Fruit fly (Drosophila melanogaster): Measurements from ENCODE around the gene sty.

sty gene

dm6 chr3L:3384596-3385436 lies 39.9 kb downstream of the sty start:
- TF ChIP-seq Dll (optimal IDR thresholded peaks at IDR 0.05) (no peak), pan (optimal IDR thresholded peaks at IDR 0.05) (peak; percentile 92)

DNA sequence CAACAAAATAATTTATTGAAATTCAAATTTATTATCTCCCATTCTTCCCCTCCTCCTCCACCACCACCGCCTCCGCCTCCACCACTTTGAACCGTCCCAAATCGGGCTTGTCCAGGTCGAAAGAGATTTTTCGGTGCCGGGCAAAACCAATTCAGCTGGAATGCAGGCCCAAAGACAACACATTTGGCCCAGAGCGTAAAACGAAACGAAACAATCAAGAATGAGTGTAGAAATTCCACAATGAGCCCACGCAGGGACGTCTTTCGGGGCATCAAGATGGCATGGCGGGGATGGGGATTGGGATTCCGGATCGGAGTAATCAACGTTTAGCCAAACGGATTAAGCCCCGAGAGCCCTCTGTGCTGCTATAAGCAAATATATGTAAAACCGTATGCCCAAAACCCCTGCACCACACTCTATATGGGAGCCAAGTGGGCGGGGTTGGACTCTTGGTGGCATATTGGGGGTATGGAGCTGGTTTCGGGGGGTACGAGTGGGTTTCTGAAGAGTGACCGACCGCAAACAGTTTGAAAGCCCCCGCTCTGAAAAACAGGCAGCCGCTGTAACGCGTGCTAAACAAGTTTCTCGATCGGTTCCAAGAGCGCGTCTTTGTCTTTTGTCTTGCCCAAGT lies 40.7 kb downstream of the sty start:
- TF ChIP-seq EcR (GFP tag; optimal IDR thresholded peaks at IDR 0.05), result peak in 1 of 2 experiments; percentile 46
- TF ChIP-seq Dll (optimal IDR thresholded peaks at IDR 0.05), result peak; percentile 53
- TF ChIP-seq usp (GFP tag; optimal IDR thresholded peaks at IDR 0.05), result no peak

DNA sequence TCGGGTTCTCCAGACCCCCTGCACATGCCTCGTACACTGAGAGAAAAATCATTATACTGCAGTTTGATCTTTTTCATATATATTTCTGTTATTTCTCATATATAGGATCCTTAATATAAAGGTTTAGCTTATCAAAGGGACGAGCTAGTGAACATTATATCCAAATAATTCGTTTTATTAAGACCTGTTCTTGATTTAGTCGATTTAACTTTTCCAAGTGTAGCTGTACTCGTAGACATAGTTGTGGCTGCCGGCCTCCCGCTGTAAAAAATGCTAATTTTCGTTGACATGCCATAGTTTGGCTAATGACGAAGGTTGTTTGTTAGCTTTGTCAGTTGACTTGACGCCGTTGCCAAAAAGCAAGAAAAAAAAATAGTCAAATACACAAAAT lies 42.3 kb downstream of the sty start:
- TF ChIP-seq Dll (optimal IDR thresholded peaks at IDR 0.05), result no peak
- TF ChIP-seq psq (optimal IDR thresholded peaks at IDR 0.05), result no peak
- no peak for TF ChIP-seq CG8478 (optimal IDR thresholded peaks at IDR 0.05)
- no peak for TF ChIP-seq pan (optimal IDR thresholded peaks at IDR 0.05)
- TF ChIP-seq EcR (GFP tag; optimal IDR thresholded peaks at IDR 0.05), result no peak
- no peak for TF ChIP-seq usp (GFP tag; optimal IDR thresholded peaks at IDR 0.05)

DNA sequence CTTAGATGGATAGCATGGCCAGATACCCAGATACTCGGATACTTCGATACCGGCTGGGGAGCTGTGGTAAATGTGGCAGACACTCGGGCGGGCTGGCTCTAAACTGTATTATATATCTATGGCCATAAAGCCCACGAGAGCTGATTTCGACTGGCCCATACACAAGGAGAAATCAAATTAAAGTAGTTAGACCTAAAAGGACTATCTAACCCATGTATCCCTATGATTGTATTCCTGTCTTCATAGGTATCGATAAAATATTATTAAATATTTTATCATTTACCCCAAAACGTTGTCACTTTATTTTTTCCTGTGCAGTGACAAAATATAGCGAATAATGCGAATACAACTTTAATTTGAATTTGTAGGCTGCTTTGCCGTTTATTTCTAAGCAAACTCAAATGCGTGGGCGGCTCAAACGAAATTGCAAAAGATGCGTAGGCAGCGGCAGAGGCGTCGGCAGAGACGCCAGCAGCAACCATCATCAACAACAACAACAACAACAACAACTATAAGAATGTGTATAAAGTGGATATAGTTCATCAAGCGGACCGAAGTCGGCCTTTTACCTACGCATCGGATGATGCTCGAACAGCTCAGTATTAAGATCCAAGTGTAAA lies 42.8 kb downstream of the sty start:
- TF ChIP-seq psq (optimal IDR thresholded peaks at IDR 0.05) (no peak), CG8478 (optimal IDR thresholded peaks at IDR 0.05) (no peak), Dll (optimal IDR thresholded peaks at IDR 0.05) (no peak), pan (optimal IDR thresholded peaks at IDR 0.05) (no peak), usp (GFP tag; optimal IDR thresholded peaks at IDR 0.05) (no peak), EcR (GFP tag; optimal IDR thresholded peaks at IDR 0.05) (no peak)

DNA sequence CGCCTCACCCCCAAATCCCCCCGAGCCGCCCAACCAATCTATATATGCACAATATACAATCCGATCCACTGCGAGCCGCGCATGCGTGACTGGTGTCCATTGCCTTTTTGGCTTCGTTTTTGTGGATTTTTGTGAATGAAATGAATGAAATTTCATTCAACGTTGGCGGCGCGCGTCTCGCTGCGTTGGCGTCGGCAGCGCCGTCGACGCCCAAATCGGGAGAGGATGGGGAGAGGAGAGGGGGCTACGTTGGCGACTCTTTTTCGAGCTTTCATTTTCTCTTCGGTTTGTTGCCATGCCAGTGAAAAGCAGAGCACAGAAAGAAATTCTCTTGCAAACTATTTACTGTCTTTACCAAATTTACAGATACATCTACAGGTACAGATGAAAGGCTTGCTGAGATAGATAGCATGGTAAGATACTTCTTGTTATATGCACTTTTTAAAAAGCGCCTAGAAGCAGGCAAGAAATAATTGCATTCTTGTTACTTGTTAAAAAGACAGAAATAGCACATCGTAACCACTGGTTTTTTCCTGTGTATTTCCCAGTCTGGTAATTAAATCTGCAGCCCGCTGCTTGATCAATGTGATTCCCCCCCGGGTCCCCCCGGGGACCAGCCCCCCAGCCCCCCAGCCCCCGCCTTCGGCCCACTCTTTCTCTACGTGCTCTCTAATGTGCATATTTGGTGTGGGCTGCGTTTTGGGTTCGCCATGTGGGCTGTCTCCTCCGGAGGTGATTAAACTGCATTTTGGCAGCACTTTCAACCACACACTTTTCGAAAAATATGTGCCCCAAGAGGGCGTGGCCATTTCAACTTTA lies 44.3 kb downstream of the sty start:
- TF ChIP-seq usp (GFP tag; optimal IDR thresholded peaks at IDR 0.05) (no peak), Dll (optimal IDR thresholded peaks at IDR 0.05) (no peak), pan (optimal IDR thresholded peaks at IDR 0.05) (no peak), CG8478 (optimal IDR thresholded peaks at IDR 0.05) (no peak), psq (optimal IDR thresholded peaks at IDR 0.05) (no peak), EcR (GFP tag; optimal IDR thresholded peaks at IDR 0.05) (no peak)

dm6 chr3L:3377965-3378292 lies 46.8 kb downstream of the sty start, which contains the start of gene Ids:
TSS of gene Ids (plus strand) at chr3L:3378268.
- TF ChIP-seq Dll (optimal IDR thresholded peaks at IDR 0.05), result no peak
- no peak for TF ChIP-seq CG8478 (optimal IDR thresholded peaks at IDR 0.05)
- TF ChIP-seq usp (GFP tag; optimal IDR thresholded peaks at IDR 0.05), result no peak
- TF ChIP-seq pan (optimal IDR thresholded peaks at IDR 0.05), result peak; percentile 84
- no peak for TF ChIP-seq EcR (GFP tag; optimal IDR thresholded peaks at IDR 0.05)
- TF ChIP-seq psq (optimal IDR thresholded peaks at IDR 0.05), result no peak

dm6 chr3L:3377247-3377964 lies 47.3 kb downstream of the sty start:
- TF ChIP-seq EcR (GFP tag; optimal IDR thresholded peaks at IDR 0.05), result no peak
- no peak for TF ChIP-seq CG8478 (optimal IDR thresholded peaks at IDR 0.05)
- no peak for TF ChIP-seq psq (optimal IDR thresholded peaks at IDR 0.05)
- TF ChIP-seq pan (optimal IDR thresholded peaks at IDR 0.05), result no peak

dm6 chr3L:3376551-3376950 lies 48.2 kb downstream of the sty start, which contains the start of gene CG12012:
TSS of gene CG12012 (plus strand) at chr3L:3376757.
- TF ChIP-seq usp (GFP tag; optimal IDR thresholded peaks at IDR 0.05) (no peak), CG8478 (optimal IDR thresholded peaks at IDR 0.05) (no peak), psq (optimal IDR thresholded peaks at IDR 0.05) (no peak), Dll (optimal IDR thresholded peaks at IDR 0.05) (no peak)

- TF ChIP-seq Dll (optimal IDR thresholded peaks at IDR 0.05), result no peak
- peak; percentile 36 for TF ChIP-seq CG8478 (optimal IDR thresholded peaks at IDR 0.05)
Measured at dm6 chr3L:3373994-3374623, 50.6 kb downstream of the sty start, which contains the start of the genes Ythdc1 and CG12010. TSS of gene Ythdc1 (minus strand) at chr3L:3374170. TSS of gene CG12010 (plus strand) at chr3L:3374282.

dm6 chr3L:3369256-3369655 lies 55.5 kb downstream of the sty start, which contains the start of gene Drs:
TSS of gene Drs (plus strand) at chr3L:3369556.
- TF ChIP-seq Dll (optimal IDR thresholded peaks at IDR 0.05), result no peak
- no peak for TF ChIP-seq usp (GFP tag; optimal IDR thresholded peaks at IDR 0.05)
- TF ChIP-seq pan (optimal IDR thresholded peaks at IDR 0.05), result no peak
- TF ChIP-seq CG8478 (optimal IDR thresholded peaks at IDR 0.05), result no peak

DNA sequence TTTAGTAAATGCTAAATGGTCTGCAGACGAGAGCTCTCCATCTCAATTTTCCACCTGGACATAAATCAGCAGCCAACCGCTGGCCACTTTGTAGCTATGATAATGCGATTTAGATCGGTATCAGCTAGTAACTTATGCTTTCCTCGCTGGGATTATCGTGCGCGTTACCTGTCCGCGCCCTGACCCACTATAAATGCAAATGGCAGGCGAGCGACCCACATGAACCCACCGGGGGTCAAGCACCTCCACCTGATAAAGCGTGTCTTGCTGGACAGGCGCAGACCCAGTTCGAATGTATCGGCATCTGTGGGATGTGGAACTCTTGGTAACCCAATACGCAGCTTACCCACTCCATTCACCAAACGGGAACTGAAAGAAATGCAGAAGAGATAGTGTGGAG lies 71.4 kb downstream of the sty start:
- TF ChIP-seq Dll (optimal IDR thresholded peaks at IDR 0.05) (no peak), CG8478 (optimal IDR thresholded peaks at IDR 0.05) (no peak), pan (optimal IDR thresholded peaks at IDR 0.05) (no peak), psq (optimal IDR thresholded peaks at IDR 0.05) (no peak)
